Fruit fly (Drosophila melanogaster): ENCODE measurements around the gene TTLL1B.
A peak's percentile ranks its signal among the peaks of the same experiment; 100 is the strongest.

Gene TTLL1B

dm6 chr3L:4627012-4627411 is 21.1 kb upstream of the TTLL1B start (continued):
- no peak for TF ChIP-seq pfk (GFP tag; optimal IDR thresholded peaks at IDR 0.05)
- no peak for TF ChIP-seq Antp (GFP tag; optimal IDR thresholded peaks at IDR 0.05)
- TF ChIP-seq CG14965 (GFP tag; optimal IDR thresholded peaks at IDR 0.05; ENCODE audit: borderline replicate concordance), result no peak
- TF ChIP-seq Deaf1 (tag; optimal IDR thresholded peaks at IDR 0.05), result peak; percentile 33
- TF ChIP-seq MTF-1 (GFP tag; optimal IDR thresholded peaks at IDR 0.05; ENCODE audit: borderline replicate concordance), result no peak
- no peak for TF ChIP-seq CG1602 (GFP tag; optimal IDR thresholded peaks at IDR 0.05)
- TF ChIP-seq sd (tag; optimal IDR thresholded peaks at IDR 0.05), result no peak
- no peak for TF ChIP-seq CG3281 (GFP tag; optimal IDR thresholded peaks at IDR 0.05)
- no peak for TF ChIP-seq hkb (optimal IDR thresholded peaks at IDR 0.05)
- no peak for TF ChIP-seq hkb (GFP tag; IDR thresholded peaks at IDR 0.05)
- no peak for TF ChIP-seq Trl (optimal IDR thresholded peaks at IDR 0.05)
- no peak for TF ChIP-seq Trl (GFP tag; optimal IDR thresholded peaks at IDR 0.05)
- TF ChIP-seq Myb (GFP tag; optimal IDR thresholded peaks at IDR 0.05), result no peak
- TF ChIP-seq zfh2 (GFP tag; optimal IDR thresholded peaks at IDR 0.05), result no peak
- no peak for TF ChIP-seq CG4854 (GFP tag; optimal IDR thresholded peaks at IDR 0.05)
- no peak for TF ChIP-seq Hmx (GFP tag; optimal IDR thresholded peaks at IDR 0.05)
- peak; percentile 35; the same call in 1 of the 2 replicates for TF ChIP-seq CG13287 (GFP tag; IDR thresholded peaks at IDR 0.05; ENCODE audit: partially characterized antibody)
- no peak for TF ChIP-seq Lim3 (GFP tag; IDR thresholded peaks at IDR 0.05)
- TF ChIP-seq tx (GFP tag; optimal IDR thresholded peaks at IDR 0.05), result no peak
- no peak for TF ChIP-seq tap (tag; optimal IDR thresholded peaks at IDR 0.05)
- no peak for TF ChIP-seq pum (GFP tag; optimal IDR thresholded peaks at IDR 0.05)
- TF ChIP-seq Med (GFP tag), result no peak
- no peak for TF ChIP-seq CG13424 (tag; optimal IDR thresholded peaks at IDR 0.05)
- TF ChIP-seq CG17385 (GFP tag; optimal IDR thresholded peaks at IDR 0.05), result peak; percentile 91
- TF ChIP-seq her (GFP tag; optimal IDR thresholded peaks at IDR 0.05), result no peak
- TF ChIP-seq CG7928 (GFP tag; optimal IDR thresholded peaks at IDR 0.05), result no peak
- no peak for TF ChIP-seq CG5953 (GFP tag; IDR thresholded peaks at IDR 0.05)
- TF ChIP-seq ssp (GFP tag; IDR thresholded peaks at IDR 0.05), result no peak
- TF ChIP-seq chn (GFP tag; optimal IDR thresholded peaks at IDR 0.05), result no peak
- TF ChIP-seq CG30431 (GFP tag; optimal IDR thresholded peaks at IDR 0.05), result no peak
- TF ChIP-seq Aef1 (GFP tag; IDR thresholded peaks at IDR 0.05), result peak; percentile 93
- TF ChIP-seq Awh (GFP tag; IDR thresholded peaks at IDR 0.05), result no peak
- TF ChIP-seq knrl (GFP tag; IDR thresholded peaks at IDR 0.05; ENCODE audit: partially characterized antibody), result no peak
- TF ChIP-seq CG4820 (GFP tag; optimal IDR thresholded peaks at IDR 0.05), result no peak
- TF ChIP-seq Ets97D (GFP tag; optimal IDR thresholded peaks at IDR 0.05), result no peak
- TF ChIP-seq Vsx1 (GFP tag; optimal IDR thresholded peaks at IDR 0.05), result no peak
- no peak for TF ChIP-seq cato (GFP tag; optimal IDR thresholded peaks at IDR 0.05; ENCODE audit: borderline replicate concordance)
- no peak for TF ChIP-seq sqz (GFP tag; optimal IDR thresholded peaks at IDR 0.05)
- TF ChIP-seq az2 (GFP tag; optimal IDR thresholded peaks at IDR 0.05), result no peak
- no peak for TF ChIP-seq Doc3 (GFP tag; IDR thresholded peaks at IDR 0.05; ENCODE audit: partially characterized antibody)
- TF ChIP-seq CG17328 (GFP tag; IDR thresholded peaks at IDR 0.05), result no peak
- TF ChIP-seq Fer2 (tag; optimal IDR thresholded peaks at IDR 0.05), result no peak
- no peak for TF ChIP-seq zf30C (GFP tag; optimal IDR thresholded peaks at IDR 0.05)
- peak; percentile 41 for TF ChIP-seq MESR4 (GFP tag; optimal IDR thresholded peaks at IDR 0.05)
- no peak for TF ChIP-seq CG6854 (GFP tag; optimal IDR thresholded peaks at IDR 0.05)
- TF ChIP-seq CG14860 (GFP tag; IDR thresholded peaks at IDR 0.05; ENCODE audit: partially characterized antibody), result 0 out of 3 replicates have a peak, but pooled peaks have one; percentile 42
- TF ChIP-seq CG31388 (GFP tag; optimal IDR thresholded peaks at IDR 0.05), result no peak
- no peak for TF ChIP-seq Dbx (GFP tag; IDR thresholded peaks at IDR 0.05)
- 0 out of 3 replicates have a peak, but pooled peaks have one; percentile 27 for TF ChIP-seq CG6175 (GFP tag; IDR thresholded peaks at IDR 0.05)
- peak; percentile 24 for TF ChIP-seq CG8924 (tag; optimal IDR thresholded peaks at IDR 0.05)
- no peak for TF ChIP-seq Chrac-16 (GFP tag; optimal IDR thresholded peaks at IDR 0.05)
- no peak for TF ChIP-seq Sox102F (GFP tag; optimal IDR thresholded peaks at IDR 0.05)

Data from whole organism, embryonic.